Worm (Caenorhabditis elegans) whole organism, late embryonic: ENCODE data around the gene F14E5.2.

Experiments used
- fkh-10 ChIP-seq: fragments of 150-350 bp; optimal IDR thresholded peaks from 2 replicates; lab custom pipeline; 2014; ENCODE audit warnings: missing biosample characterization, missing genetic modification reagents, missing genetic modification characterization
- hlh-6 ChIP-seq: sonication (generic microtip); optimal IDR thresholded peaks from 2 replicates; lab custom pipeline; 2016; ENCODE audit warnings: missing genotype, missing genetic modification characterization, missing compliant biosample characterization
- sox-4 ChIP-seq: sonication (generic microtip); optimal IDR thresholded peaks from 2 replicates; lab custom pipeline; 2017; ENCODE audit warnings: mild to moderate bottlenecking, missing genetic modification characterization, inconsistent platforms, missing compliant biosample characterization

- TF ChIP-seq sox-4 (tag; lab: Kevin White, UChicago) = no peak
- no peak for TF ChIP-seq hlh-6 (tag; lab: Kevin White, UChicago)
- TF ChIP-seq fkh-10 = no peak
Observed at ce11 chrII:8471139-8471538, 42.5 kb upstream of the F14E5.2 start, which contains the start of gene M05D6.8.
